Worm (Caenorhabditis elegans) whole organism, L4 larva: Measurements from ENCODE around the gene klp-20.

ENCODE experiments used
- R02D3.7 ChIP-seq: fragments of 150-350 bp; sonication (generic microtip); optimal IDR thresholded peaks from 3 replicates; lab custom pipeline; 2014; ENCODE audit warnings: missing biosample characterization, missing genetic modification characterization
- T26A8.4 ChIP-seq: fragments of 200-800 bp; sonication (Bioruptor generic); IDR thresholded peaks from 2 replicates; pipeline ENCODE4 v1.3.6; 2022; ENCODE audit warnings: missing genetic modification characterization, missing compliant biosample characterization
- Y105C5A.15 ChIP-seq: fragments of 200-800 bp; sonication (Bioruptor generic); IDR thresholded peaks from 2 replicates; pipeline ENCODE4 v1.3.6; 2022; ENCODE audit warnings: missing genetic modification characterization, missing compliant biosample characterization
- Y48G9A.11 ChIP-seq: fragments of 200-800 bp; sonication (Bioruptor generic); IDR thresholded peaks from 2 replicates; pipeline ENCODE4 v1.3.6; 2022; ENCODE audit warnings: missing genetic modification reagents, missing genetic modification characterization, missing compliant biosample characterization
- aha-1 ChIP-seq: fragments of 150-350 bp; peaks from one replicate; lab custom pipeline; 2014; ENCODE audit warnings: missing biosample characterization, missing genetic modification characterization
- aly-2 ChIP-seq: sonication (generic microtip); optimal IDR thresholded peaks from 2 replicates; lab custom pipeline; 2018; ENCODE audit warnings: missing biosample characterization, missing genetic modification characterization
- attf-4 ChIP-seq: sonication (generic microtip); optimal IDR thresholded peaks from 3 replicates; lab custom pipeline; 2017; ENCODE audit warnings: missing biosample characterization, missing genetic modification characterization
- ceh-28 ChIP-seq: fragments of 150-350 bp; optimal IDR thresholded peaks from 2 replicates; lab custom pipeline; 2014; ENCODE audit warnings: missing biosample characterization, missing genetic modification reagents, missing genetic modification characterization
- ceh-32 ChIP-seq: sonication (generic microtip); optimal IDR thresholded peaks from 2 replicates; lab custom pipeline; 2016; ENCODE audit warnings: mild to moderate bottlenecking, missing genetic modification characterization, missing compliant biosample characterization; ENCODE audit not compliant: poor library complexity
- ces-1 ChIP-seq: fragments of 150-350 bp; sonication (generic microtip); optimal IDR thresholded peaks from 4 replicates; lab custom pipeline; 2014; ENCODE audit warnings: missing biosample characterization, missing genetic modification reagents, missing genetic modification characterization
- ctbp-1 ChIP-seq: fragments of 200-800 bp; sonication (Bioruptor generic); IDR thresholded peaks from 2 replicates; pipeline ENCODE4 v1.3.6; 2022; ENCODE audit warnings: missing genetic modification reagents, missing genetic modification characterization, missing compliant biosample characterization
- dmd-8 ChIP-seq: fragments of 200-800 bp; sonication (Bioruptor generic); IDR thresholded peaks from 2 replicates; pipeline ENCODE4 v1.3.6; 2022; ENCODE audit warnings: missing genetic modification characterization, missing compliant biosample characterization
- dmd-9 ChIP-seq: fragments of 200-800 bp; sonication (Bioruptor generic); IDR thresholded peaks from 2 replicates; pipeline ENCODE4 v1.3.6; 2022; ENCODE audit warnings: missing genetic modification reagents, missing genetic modification characterization, missing compliant biosample characterization
- dpl-1 ChIP-seq: fragments of 150-350 bp; optimal IDR thresholded peaks from 2 replicates; lab custom pipeline; 2014; ENCODE audit warnings: missing biosample characterization, missing genetic modification reagents, missing genetic modification characterization
- egl-43 ChIP-seq: fragments of 200-800 bp; sonication (Bioruptor generic); IDR thresholded peaks from 2 replicates; pipeline ENCODE4 v1.3.6; 2022; ENCODE audit warnings: missing genetic modification reagents, missing genetic modification characterization, missing compliant biosample characterization
- fkh-10 ChIP-seq: fragments of 150-350 bp; optimal IDR thresholded peaks from 2 replicates; lab custom pipeline; 2014; ENCODE audit warnings: missing biosample characterization, missing genetic modification reagents, missing genetic modification characterization
- gei-8 ChIP-seq: fragments of 200-800 bp; sonication (Bioruptor generic); optimal IDR thresholded peaks from 2 replicates; lab custom pipeline; 2018; ENCODE audit warnings: mild to moderate bottlenecking, missing genetic modification characterization, missing compliant biosample characterization
- hmg-1.1 ChIP-seq: fragments of 200-800 bp; sonication (Bioruptor generic); IDR thresholded peaks from 2 replicates; pipeline ENCODE4 v1.3.6; 2022; ENCODE audit warnings: missing genetic modification reagents, missing genetic modification characterization, missing compliant biosample characterization
- jun-1 ChIP-seq: fragments of 150-350 bp; optimal IDR thresholded peaks from 2 replicates; lab custom pipeline; 2014; ENCODE audit warnings: missing biosample characterization, missing genetic modification reagents, missing genetic modification characterization
- lin-1 ChIP-seq: fragments of 200-800 bp; sonication (Bioruptor generic); IDR thresholded peaks from 2 replicates; pipeline ENCODE4 v1.3.6; 2022; ENCODE audit warnings: missing genetic modification reagents, missing genetic modification characterization, missing compliant biosample characterization
- lin-13 ChIP-seq: fragments of 150-350 bp; optimal IDR thresholded peaks from 2 replicates; lab custom pipeline; 2014; ENCODE audit warnings: missing biosample characterization, missing genetic modification reagents, missing genetic modification characterization
- lsy-2 ChIP-seq, 2 experiments: fragments of 150-350 bp in 1 of 2; sonication (generic microtip) in 1 of 2; optimal IDR thresholded peaks; 2 replicates each; lab custom pipeline; 2014 to 2017; ENCODE audit warnings: missing biosample characterization in 2 of 2, missing genetic modification characterization in 2 of 2
- mxl-2 ChIP-seq: fragments of 200-800 bp; sonication (Bioruptor generic); conservative IDR thresholded peaks from 2 replicates; pipeline ENCODE4 v1.3.6; 2022; ENCODE audit warnings: missing genetic modification reagents, missing genetic modification characterization, missing compliant biosample characterization
- nhr-102 ChIP-seq: sonication (generic microtip); optimal IDR thresholded peaks from 2 replicates; lab custom pipeline; 2016; ENCODE audit warnings: mild to moderate bottlenecking, missing genetic modification characterization, moderate library complexity, missing compliant biosample characterization
- nhr-237 ChIP-seq: sonication (generic microtip); optimal IDR thresholded peaks from 2 replicates; lab custom pipeline; 2017; ENCODE audit warnings: missing biosample characterization, missing genetic modification characterization
- nhr-42 ChIP-seq: fragments of 200-800 bp; sonication (Bioruptor generic); IDR thresholded peaks from 2 replicates; pipeline ENCODE4 v1.3.6; 2022; ENCODE audit warnings: missing genetic modification characterization, missing compliant biosample characterization
- nhr-48 ChIP-seq: sonication (generic microtip); optimal IDR thresholded peaks from 2 replicates; lab custom pipeline; 2016; ENCODE audit warnings: mild to moderate bottlenecking, missing genetic modification characterization, missing compliant biosample characterization
- pha-4 ChIP-seq, 2 experiments: fragments of 150-350 bp in 1 of 2; fragments of 200-800 bp in 1 of 2; sonication (Bioruptor generic) in 1 of 2; IDR thresholded peaks in 1 of 2; optimal IDR thresholded peaks in 1 of 2; 2 replicates each; pipeline versions ENCODE4 v1.3.6 to Lab custom; 2014 to 2022; ENCODE audit warnings: missing genetic modification characterization in 2 of 2, missing genetic modification reagents in 2 of 2, missing biosample characterization in 1 of 2, missing compliant biosample characterization in 1 of 2
- pqm-1 ChIP-seq: sonication (generic microtip); optimal IDR thresholded peaks from 2 replicates; lab custom pipeline; 2017; ENCODE audit warnings: missing biosample characterization, missing genetic modification characterization
- rbr-2 ChIP-seq: sonication (generic microtip); optimal IDR thresholded peaks from 2 replicates; lab custom pipeline; 2016; ENCODE audit warnings: missing genotype, missing genetic modification characterization, missing compliant biosample characterization
- sdz-12 ChIP-seq: fragments of 200-800 bp; sonication (Bioruptor generic); optimal IDR thresholded peaks from 2 replicates; lab custom pipeline; 2018; ENCODE audit warnings: mild to moderate bottlenecking, missing genetic modification characterization, missing compliant biosample characterization
- set-16 ChIP-seq: fragments of 200-800 bp; sonication (Bioruptor generic); IDR thresholded peaks from 2 replicates; pipeline ENCODE4 v1.3.6; 2022; ENCODE audit warnings: missing genetic modification reagents, missing genetic modification characterization, missing compliant biosample characterization
- skn-1 ChIP-seq: fragments of 150-350 bp; optimal IDR thresholded peaks from 2 replicates; lab custom pipeline; 2014; ENCODE audit warnings: missing biosample characterization, missing genetic modification characterization
- snpc-4 ChIP-seq: fragments of 150-350 bp; optimal IDR thresholded peaks from 2 replicates; lab custom pipeline; 2014; ENCODE audit warnings: missing biosample characterization, missing genetic modification characterization
- spr-3 ChIP-seq: fragments of 200-800 bp; sonication (Bioruptor generic); optimal IDR thresholded peaks from 2 replicates; lab custom pipeline; 2018; ENCODE audit warnings: mild to moderate bottlenecking, missing genetic modification characterization, missing compliant biosample characterization
- unc-62 ChIP-seq, 3 experiments: fragments of 150-350 bp in 1 of 3; sonication (generic microtip); optimal IDR thresholded peaks in 2 of 3; peaks in 1 of 3; 1 replicate in 1 of 3; 2 replicates in 2 of 3; lab custom pipeline; 2014 to 2017; ENCODE audit warnings: missing biosample characterization in 3 of 3, missing genetic modification characterization in 3 of 3, missing genetic modification reagents in 3 of 3, missing genotype in 1 of 3
- vab-7 ChIP-seq: fragments of 200-800 bp; sonication (Bioruptor generic); IDR thresholded peaks from 2 replicates; pipeline ENCODE4 v1.3.6; 2022; ENCODE audit warnings: missing genetic modification reagents, missing genetic modification characterization, missing compliant biosample characterization
- zfp-3 ChIP-seq: fragments of 200-800 bp; sonication (Bioruptor generic); conservative IDR thresholded peaks from 2 replicates; pipeline ENCODE4 v1.3.6; 2022; ENCODE audit warnings: missing genetic modification reagents, missing genetic modification characterization, missing compliant biosample characterization
- zip-11 ChIP-seq: fragments of 200-800 bp; sonication (Bioruptor generic); IDR thresholded peaks from 2 replicates; pipeline ENCODE4 v1.3.6; 2022; ENCODE audit warnings: missing genetic modification characterization, missing compliant biosample characterization

klp-20 gene

DNA sequence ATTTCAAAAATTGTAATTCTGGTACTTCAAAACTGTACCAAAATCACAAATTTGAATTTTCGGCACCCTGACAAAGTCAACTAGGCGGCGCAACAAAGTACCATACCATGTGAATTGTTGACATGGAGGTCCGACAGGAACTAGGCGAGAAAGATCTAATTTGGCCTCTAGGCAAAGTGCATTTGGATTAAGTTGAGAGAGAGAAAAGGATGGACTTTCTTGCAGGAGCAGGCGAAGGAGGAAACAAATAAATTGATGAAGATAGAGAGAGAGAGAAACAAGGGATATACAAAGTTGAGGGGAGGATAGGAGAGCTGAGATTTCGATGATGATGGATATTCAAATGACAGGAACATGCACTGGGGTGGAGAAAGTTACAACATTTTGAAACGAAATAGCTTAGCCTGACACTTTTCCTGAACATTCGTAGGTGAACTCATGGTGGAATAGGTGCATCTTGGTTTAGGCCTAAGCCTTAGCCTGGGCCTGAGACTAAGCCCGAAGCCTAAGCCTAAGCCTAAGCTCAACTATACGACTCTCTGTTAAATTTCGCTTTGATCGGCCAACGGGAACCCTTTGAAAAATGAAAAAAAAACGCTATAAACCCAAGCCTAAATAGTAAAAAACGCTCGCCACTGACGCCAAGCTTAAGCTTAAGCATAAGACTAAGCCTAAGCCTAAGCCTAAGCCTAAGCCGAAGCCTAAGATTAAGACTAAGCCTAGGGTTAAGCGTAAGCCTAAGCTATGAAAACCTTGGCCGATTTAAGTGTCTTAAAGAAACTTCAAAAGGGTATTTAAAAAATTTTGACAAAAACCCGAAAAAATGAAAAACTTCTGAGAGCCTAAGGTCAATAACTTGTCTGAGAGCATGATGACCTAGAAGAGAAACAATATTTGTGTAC, 748 bp upstream of the klp-20 start:
- no peak for TF ChIP-seq set-16 (GFP tag; lab: Robert Waterston, UW)
- TF ChIP-seq Y105C5A.15 (GFP tag; lab: Robert Waterston, UW): no peak
- TF ChIP-seq aha-1 (tag; lab: Kevin White, UChicago): peak; percentile 94

DNA sequence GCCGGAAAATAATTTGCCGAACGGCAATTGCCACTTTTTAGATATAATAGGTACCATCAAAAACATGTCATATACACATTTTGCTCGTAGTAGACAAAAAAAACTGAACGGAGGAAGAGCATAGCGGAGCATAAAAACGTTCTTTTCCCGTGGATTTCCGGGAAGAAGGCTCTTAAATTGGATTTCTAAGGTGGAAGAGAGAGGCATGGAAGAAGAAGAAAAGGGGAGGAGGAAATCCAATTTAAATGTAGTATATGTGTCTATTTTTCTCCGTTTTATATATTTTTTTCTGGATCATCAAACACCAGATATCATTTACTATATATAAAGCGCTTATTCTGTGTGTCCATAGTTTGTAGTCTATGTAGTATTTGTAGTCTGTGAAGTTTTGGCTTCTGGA, 1.6 kb downstream of the klp-20 start:
- TF ChIP-seq lin-13 (GFP tag; lab: Kevin White, UChicago) (no peak), nhr-42 (GFP tag; lab: Robert Waterston, UW) (no peak), nhr-48 (no peak), vab-7 (no peak), pqm-1 (no peak), lin-1 (GFP tag; lab: Robert Waterston, UW) (no peak), Y48G9A.11 (GFP tag; lab: Robert Waterston, UW) (no peak), ctbp-1 (0 out of 2 replicates have a peak, but pooled peaks have one; percentile 17), hmg-1.1 (GFP tag; lab: Robert Waterston, UW) (no peak), zip-11 (GFP tag; lab: Robert Waterston, UW) (no peak), ceh-32 (tag; lab: Kevin White, UChicago) (no peak), fkh-10 (GFP tag; lab: Kevin White, UChicago) (peak; percentile 15)
- TF ChIP-seq, all 104 proteins: peak for 2

DNA sequence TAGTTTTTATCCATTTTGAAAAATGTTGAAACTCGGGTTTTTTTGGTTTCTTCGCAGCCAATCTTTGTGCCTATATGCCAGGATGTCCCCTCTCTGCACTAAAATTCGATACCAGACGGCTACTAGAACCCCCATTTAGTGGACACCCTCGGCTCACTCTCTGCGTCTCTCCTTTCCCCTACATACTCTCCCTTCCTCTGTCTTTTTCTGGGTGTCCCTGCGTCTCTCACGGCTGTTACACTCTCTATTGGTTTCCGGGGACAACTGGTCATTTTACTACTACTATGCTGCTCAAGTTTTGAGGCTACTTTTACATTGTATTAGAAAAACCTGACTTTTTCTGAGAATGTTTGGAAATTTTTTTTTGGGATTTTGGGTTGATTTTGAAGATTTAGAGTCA, 10.6 kb downstream of the klp-20 start:
- TF ChIP-seq egl-43: no peak
- TF ChIP-seq mxl-2: no peak
- TF ChIP-seq hmg-1.1 (GFP tag; lab: Robert Waterston, UW): peak; percentile 62
- TF ChIP-seq unc-62 (GFP tag; optimal IDR thresholded peaks at IDR 0.05 in 1 of 2; lab: Kevin White, UChicago): peak in 1 of 2 experiments; percentile 67
- no peak for TF ChIP-seq unc-62 (tag; optimal IDR thresholded peaks at IDR 0.05; lab: Kevin White, UChicago)
- TF ChIP-seq vab-7: no peak
- no peak for TF ChIP-seq dmd-9
- TF ChIP-seq spr-3: no peak

DNA sequence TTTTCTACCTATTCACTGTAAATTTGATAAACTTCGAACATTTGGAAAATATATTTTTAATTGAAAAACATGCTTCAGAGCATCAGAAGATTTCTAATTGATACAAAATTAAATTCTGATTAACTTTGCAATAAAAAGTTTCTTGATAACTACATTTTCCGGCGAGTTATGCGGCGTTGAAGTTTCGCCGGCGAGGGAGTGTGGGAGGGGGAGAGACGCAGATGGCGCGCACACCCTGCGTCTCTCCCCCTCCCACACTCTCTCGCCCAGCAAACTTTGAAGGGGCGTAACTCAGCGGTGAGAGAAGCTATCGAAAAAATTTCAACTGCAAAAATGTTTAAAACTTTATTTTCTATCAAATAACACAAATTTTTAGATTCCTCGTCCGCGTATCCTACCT, 12.7 kb downstream of the klp-20 start:
- TF ChIP-seq set-16 (GFP tag; lab: Robert Waterston, UW) (peak; percentile 62), gei-8 (GFP tag; lab: Kevin White, UChicago) (no peak)

DNA sequence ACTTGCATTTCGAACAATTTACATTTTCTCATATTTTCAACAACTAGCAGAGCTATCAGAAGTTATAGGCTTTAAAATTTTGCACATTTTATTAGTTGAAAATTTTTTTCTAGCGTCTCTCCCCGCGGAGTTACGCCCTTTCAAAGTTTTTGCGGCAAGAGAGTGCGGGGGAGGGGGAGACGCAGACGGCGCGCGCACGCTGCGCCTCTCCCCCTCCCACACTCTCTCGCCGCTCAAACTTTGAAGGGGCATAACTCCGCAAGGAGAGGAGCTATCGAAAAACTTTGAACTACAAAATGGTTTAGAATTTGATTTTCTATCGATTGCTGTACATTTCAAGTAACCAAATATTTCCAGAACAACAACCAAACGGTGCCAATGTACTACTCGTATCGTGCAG, 17.2 kb downstream of the klp-20 start:
- no peak for TF ChIP-seq dpl-1 (GFP tag; lab: Kevin White, UChicago)
- TF ChIP-seq nhr-102 (tag; lab: Kevin White, UChicago): no peak
- TF ChIP-seq set-16 (GFP tag; lab: Robert Waterston, UW): peak; percentile 82
- no peak for TF ChIP-seq zfp-3 (GFP tag; lab: Robert Waterston, UW)
- TF ChIP-seq lin-13 (GFP tag; lab: Kevin White, UChicago): no peak
- no peak for TF ChIP-seq jun-1 (tag; lab: Kevin White, UChicago)
- TF ChIP-seq pha-4 (GFP tag; IDR thresholded peaks at IDR 0.05; lab: Robert Waterston, UW): no peak
- TF ChIP-seq pha-4 (tag; optimal IDR thresholded peaks at IDR 0.05; lab: Kevin White, UChicago): no peak

DNA sequence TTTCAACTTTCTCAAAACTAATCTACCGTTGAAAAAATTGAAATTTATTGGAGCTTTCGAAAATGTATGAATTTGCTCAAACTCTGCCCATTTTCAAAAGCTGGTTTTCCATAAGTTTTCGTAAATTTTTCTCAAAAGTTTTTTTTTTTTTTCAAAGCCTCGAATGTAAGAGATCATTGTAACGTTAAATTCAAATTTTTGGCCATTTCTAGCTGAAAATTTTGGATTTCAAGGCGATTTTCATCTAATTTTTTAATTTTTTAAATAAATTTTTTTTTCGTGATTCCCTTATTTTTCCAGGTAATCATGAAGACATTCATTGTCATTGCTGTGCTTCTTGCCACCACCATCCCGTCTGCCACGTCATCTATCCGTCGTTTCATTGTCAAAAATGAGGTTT, 20.3 kb downstream of the klp-20 start, which contains the start of gene hpo-38:
hpo-38 (plus strand) TSS at position 301 of the 400 bp plus-strand sequence.
- TF ChIP-seq R02D3.7 (tag; lab: Kevin White, UChicago): no peak
- no peak for TF ChIP-seq aly-2 (tag; lab: Kevin White, UChicago)
- TF ChIP-seq skn-1 (tag; lab: Kevin White, UChicago): no peak
- no peak for TF ChIP-seq lsy-2 (tag; optimal IDR thresholded peaks at IDR 0.05; lab: Kevin White, UChicago)
- TF ChIP-seq rbr-2 (tag; lab: Kevin White, UChicago): no peak
- TF ChIP-seq nhr-48: no peak
- no peak for TF ChIP-seq sdz-12 (GFP tag; lab: Kevin White, UChicago)
- no peak for TF ChIP-seq nhr-237 (tag; lab: Kevin White, UChicago)
- TF ChIP-seq ceh-28: no peak
- no peak for TF ChIP-seq attf-4 (tag; lab: Kevin White, UChicago)
- TF ChIP-seq snpc-4: no peak
- TF ChIP-seq pqm-1: no peak
- no peak for TF ChIP-seq ces-1 (GFP tag; lab: Kevin White, UChicago)
- no peak for TF ChIP-seq dmd-8 (GFP tag; lab: Robert Waterston, UW)
- TF ChIP-seq T26A8.4 (GFP tag; lab: Robert Waterston, UW): no peak
